Fruit fly (Drosophila melanogaster): ENCODE data around the gene kuz.

DNA sequence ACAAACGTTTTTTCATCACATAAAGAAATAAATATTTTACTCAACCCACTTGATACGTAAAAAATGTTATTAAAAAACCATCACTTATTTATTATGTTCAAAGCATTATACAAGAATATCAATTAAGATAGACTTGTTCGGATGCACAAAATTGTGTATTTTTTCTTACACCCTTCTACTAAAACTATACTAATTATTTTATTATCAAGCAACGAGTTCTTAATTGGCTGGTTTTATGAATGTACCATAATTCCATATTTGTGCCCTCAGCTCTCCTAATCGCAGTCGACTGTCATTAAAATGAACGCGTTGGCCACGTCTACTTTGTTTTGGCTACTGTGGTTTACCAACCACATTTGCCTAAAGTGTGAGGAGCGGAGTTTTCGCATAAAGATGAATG lies 20.3 kb upstream of the kuz start, which contains the start of gene CG33642:
- TF ChIP-seq pan (optimal IDR thresholded peaks at IDR 0.05), result no peak
- TF ChIP-seq usp (GFP tag; optimal IDR thresholded peaks at IDR 0.05), result no peak
